Fruit fly (Drosophila melanogaster): ENCODE measurements around the gene dre4.

The dre4 gene

DNA sequence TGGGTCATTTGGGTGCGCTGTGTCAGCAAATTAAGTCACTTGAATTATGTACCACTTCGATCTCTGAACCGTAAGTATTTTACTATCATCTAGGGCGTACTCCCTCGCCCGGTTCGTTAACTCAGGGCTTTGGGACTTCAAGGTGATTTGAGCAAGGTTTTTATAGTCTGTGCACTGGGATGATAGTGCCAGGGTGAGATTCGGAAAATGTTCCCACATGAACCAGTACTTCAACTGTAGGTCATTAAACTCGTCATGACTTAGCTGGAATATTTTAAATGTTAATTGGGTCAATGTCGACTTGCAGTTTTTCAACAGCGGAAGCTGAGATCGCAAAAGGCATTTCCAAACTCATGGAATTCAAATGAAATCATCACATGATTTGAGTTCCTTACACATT is 20.6 kb downstream of the dre4 start, which contains the start of gene CNMa:
Gene CNMa, minus strand, starts transcription at position 101 of the 400 bp plus-strand sequence.
- TF ChIP-seq CG17801 (GFP tag; optimal IDR thresholded peaks at IDR 0.05; ENCODE audit: partially characterized antibody): no peak

DNA sequence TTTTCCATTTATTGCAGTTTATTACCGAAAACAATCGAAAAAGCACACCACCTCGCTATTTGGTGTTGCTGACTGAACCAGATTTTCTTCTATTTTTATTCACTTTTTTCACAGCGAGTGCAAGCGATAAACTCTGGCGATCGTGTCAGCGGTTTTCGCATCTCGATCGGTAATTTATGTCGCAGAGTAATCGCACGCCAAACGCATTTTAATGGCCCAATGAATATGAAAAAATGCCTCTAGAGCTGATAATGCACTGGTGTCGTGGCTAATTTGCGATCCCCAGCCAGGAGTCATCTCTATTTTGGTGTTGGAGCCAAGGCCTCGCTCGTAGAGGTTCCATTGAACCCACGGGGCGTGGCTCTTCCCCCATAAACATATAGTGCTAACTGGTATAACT is 22.8 kb downstream of the dre4 start:
- no peak for TF ChIP-seq CG17801 (GFP tag; optimal IDR thresholded peaks at IDR 0.05; ENCODE audit: partially characterized antibody)

DNA sequence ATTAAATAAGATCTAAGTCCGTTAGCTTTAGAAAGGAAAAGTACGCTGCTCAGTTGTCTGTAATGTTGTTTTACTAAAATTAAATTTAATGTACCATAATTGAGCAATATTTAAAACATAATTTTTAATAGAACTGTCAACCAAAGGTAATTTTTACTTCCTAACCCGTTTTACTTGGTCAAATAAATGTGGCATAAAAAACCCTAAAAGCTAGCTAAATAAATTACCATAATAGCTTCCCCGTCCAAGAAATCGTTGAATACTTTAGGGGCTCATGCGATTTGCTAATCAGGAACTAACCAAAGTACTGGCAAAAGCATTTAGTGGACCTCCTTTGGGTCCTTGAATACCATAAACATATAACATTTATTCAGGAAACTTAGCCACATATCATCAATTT is 25.6 kb downstream of the dre4 start:
- no peak for TF ChIP-seq CG17801 (GFP tag; optimal IDR thresholded peaks at IDR 0.05; ENCODE audit: partially characterized antibody)

DNA sequence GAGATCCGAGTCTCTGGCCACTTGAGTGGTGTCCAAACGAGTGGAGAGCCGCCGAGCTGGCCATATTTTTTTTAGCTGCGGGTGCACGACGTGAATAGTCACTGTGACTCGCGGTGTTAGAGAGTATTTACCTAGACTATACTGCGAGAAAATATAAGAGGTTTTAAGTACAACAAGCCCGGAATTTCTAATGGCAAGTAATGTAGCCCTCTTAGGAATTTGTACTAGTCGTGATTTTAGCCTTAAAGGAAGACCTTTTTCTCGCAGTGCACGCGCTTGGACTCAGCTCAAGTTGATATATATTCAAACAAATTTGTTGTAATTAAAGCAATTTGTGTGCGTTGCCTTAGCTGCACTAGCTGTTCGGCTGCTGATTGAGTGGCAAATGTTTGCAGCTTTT is 31.5 kb downstream of the dre4 start:
- TF ChIP-seq CG17801 (GFP tag; optimal IDR thresholded peaks at IDR 0.05; ENCODE audit: partially characterized antibody): no peak

DNA sequence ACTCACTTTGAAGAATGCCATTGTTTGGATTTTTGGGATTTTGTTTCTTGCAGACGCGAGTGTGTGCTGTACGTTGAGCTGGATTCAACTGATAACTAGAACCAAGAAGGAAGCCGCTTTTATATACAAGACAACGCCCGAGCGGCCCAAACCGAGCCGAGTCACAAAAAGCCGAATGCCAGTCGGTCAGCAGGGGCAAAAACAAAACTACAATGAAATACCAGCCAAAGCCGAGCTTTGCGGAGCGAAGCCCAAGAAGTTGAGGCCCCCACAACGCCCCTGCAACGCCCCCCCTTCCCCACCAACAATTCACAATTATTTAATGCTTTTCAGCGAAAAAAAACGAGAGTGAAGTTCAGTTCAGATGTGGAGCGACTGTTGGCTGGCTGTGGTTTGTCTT is 34.1 kb downstream of the dre4 start, which contains the start of gene Cpr62Bc:
Gene Cpr62Bc, minus strand, starts transcription at position 101 of the 400 bp plus-strand sequence.
- TF ChIP-seq CG17801 (GFP tag; optimal IDR thresholded peaks at IDR 0.05; ENCODE audit: partially characterized antibody): no peak

DNA sequence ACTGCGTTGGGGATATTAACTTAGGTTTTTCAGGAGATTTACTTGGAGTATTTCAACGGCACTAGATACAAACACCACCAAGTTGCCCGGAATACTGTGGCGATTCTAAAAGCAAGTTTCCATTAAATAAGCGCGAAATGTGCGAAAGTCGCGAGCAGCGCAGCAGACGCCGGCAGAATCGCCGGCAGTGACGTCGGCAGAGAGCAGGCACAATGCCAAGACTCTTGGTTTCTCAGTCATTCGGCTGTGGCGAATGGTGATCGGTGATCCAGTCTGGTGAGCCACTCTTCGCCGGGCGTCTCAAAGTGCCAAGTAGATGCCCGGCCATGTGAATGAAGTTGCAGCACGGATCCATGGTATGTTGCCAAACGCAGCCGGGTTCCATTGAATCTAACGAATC is 41.0 kb downstream of the dre4 start, which contains the start of gene Cpr62Bb:
Gene Cpr62Bb, minus strand, starts transcription at position 101 of the 400 bp plus-strand sequence.
- no peak for TF ChIP-seq CG17801 (GFP tag; optimal IDR thresholded peaks at IDR 0.05; ENCODE audit: partially characterized antibody)

DNA sequence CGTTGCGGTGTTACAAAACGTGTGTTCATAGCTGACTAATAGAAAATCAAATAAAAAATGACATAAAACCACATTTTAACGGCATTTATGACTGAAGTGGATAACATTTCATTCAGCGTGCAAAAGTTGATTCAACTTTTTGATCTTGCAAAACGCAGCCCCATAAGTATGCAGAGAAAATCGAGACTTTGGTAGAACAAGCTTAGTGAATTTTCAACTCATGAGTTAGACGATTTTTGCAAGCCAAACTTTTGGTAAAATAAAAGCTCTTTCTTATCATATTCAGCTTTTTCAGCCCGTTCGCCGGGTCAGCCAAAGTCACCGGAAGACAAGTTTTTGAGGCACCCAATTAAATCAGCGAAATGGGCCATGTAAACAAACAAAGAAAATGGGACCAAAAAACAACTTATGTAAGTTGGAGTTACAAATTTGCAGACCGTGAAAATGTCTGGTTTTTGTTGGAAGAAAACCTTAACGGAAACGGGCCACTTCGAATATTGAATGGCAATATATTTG is 44.3 kb downstream of the dre4 start, which contains the start of gene Cpr62Ba:
Gene Cpr62Ba, minus strand, starts transcription at position 31 of the 516 bp plus-strand sequence.
- TF ChIP-seq CG17801 (GFP tag; optimal IDR thresholded peaks at IDR 0.05; ENCODE audit: partially characterized antibody): no peak

DNA sequence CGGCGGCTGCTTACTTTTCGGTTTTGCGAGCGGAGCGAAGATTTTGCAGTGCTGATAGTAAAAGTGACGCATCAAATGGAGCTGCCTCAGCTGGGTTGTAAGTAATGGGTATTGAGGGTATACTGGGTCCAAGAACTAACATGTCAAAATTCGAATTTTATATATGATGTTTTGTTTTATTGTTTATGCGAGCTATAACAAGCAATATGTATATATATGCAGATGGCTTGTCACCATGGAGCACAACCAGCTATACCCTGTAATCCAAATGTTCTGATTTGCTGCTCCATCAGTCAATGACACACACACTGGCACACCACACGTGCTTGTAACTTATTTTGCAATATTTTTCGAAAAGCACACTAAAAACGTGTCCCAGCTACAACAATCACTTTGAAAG is 46.6 kb downstream of the dre4 start:
- TF ChIP-seq CG17801 (GFP tag; optimal IDR thresholded peaks at IDR 0.05; ENCODE audit: partially characterized antibody): no peak

DNA sequence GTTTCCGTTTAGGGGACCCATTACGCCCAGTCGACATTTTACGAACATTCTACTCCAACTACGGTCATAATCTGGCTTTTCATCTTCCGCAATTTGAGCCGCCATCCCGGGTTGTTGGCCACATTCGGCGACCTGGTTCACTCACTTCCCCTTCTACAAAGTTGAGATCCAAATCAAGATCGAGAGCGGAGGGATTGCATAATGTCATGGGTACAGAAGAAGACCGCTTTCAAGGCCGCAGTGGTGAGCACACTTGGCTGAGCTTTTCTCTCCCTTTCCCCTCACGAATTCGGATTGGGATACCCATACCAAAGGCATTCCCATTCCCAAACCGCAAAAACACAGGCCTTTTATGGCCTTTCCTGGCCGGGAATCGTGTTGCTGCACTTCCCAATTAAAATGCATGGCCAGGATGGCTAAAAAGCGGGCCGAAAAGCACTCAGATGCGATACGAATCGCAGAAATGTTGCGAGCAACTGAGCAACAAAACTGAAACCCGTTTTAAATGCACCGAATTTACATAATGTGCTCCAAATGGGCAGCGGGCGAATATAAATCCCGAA is 48.2 kb downstream of the dre4 start:
- TF ChIP-seq CG17801 (GFP tag; optimal IDR thresholded peaks at IDR 0.05; ENCODE audit: partially characterized antibody): no peak

DNA sequence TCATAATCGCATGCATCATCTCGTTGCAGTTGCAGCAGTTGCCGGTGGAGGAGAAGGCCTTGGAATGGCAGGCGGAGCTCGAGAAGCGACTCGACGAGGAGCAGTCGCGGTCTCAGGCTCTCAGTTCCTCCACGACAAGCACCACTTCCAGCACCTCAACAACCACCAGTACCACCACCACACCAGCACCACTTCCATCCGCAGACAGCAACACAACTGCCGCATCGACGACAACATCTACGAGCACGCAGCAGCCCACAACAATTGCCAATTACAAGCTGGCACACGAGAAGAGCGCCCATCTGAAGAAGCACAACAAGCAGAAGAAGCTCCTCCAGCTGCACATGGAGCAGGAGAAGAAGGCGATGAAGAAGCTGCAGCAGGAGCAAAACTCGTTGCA is 53.7 kb downstream of the dre4 start:
- TF ChIP-seq CG17801 (GFP tag; optimal IDR thresholded peaks at IDR 0.05; ENCODE audit: partially characterized antibody): no peak
